Worm (Caenorhabditis elegans) whole organism, L4 larva: ENCODE data around the gene ddp-1.
A peak's percentile ranks its signal among the peaks of the same experiment; 100 is the strongest.

Experiments used
- D1046.2 ChIP-seq: fragments of 200-800 bp; sonication (Bioruptor generic); IDR thresholded peaks from 2 replicates; pipeline ENCODE4 v1.3.6; 2022; ENCODE audit warnings: missing genetic modification characterization, missing compliant biosample characterization
- F26F4.8 ChIP-seq: fragments of 200-800 bp; sonication (Bioruptor generic); conservative IDR thresholded peaks from 2 replicates; pipeline ENCODE4 v1.3.6; 2022; ENCODE audit warnings: missing genetic modification characterization, missing compliant biosample characterization
- F44E2.7 ChIP-seq: fragments of 200-800 bp; sonication (Bioruptor generic); IDR thresholded peaks from 2 replicates; pipeline ENCODE4 v2.1.2; 2022; ENCODE audit warnings: missing genetic modification characterization, missing compliant biosample characterization
- F49E8.2 ChIP-seq: sonication (generic microtip); optimal IDR thresholded peaks from 2 replicates; lab custom pipeline; 2016; ENCODE audit warnings: missing compliant biosample characterization, mild to moderate bottlenecking, missing genetic modification characterization, borderline replicate concordance
- T26A8.4 ChIP-seq: fragments of 200-800 bp; sonication (Bioruptor generic); IDR thresholded peaks from 2 replicates; pipeline ENCODE4 v1.3.6; 2022; ENCODE audit warnings: missing genetic modification characterization, missing compliant biosample characterization
- Y105C5A.15 ChIP-seq: fragments of 200-800 bp; sonication (Bioruptor generic); IDR thresholded peaks from 2 replicates; pipeline ENCODE4 v1.3.6; 2022; ENCODE audit warnings: missing genetic modification characterization, missing compliant biosample characterization
- Y5F2A.4 ChIP-seq: fragments of 200-800 bp; sonication (Bioruptor generic); optimal IDR thresholded peaks from 2 replicates; lab custom pipeline; 2018; ENCODE audit warnings: mild to moderate bottlenecking, missing genetic modification characterization, missing compliant biosample characterization
- Y75B8A.6 ChIP-seq: fragments of 200-800 bp; sonication (Bioruptor generic); IDR thresholded peaks from 2 replicates; pipeline ENCODE4 v1.3.6; 2022; ENCODE audit warnings: missing genetic modification reagents, missing genetic modification characterization, missing compliant biosample characterization
- ZK337.2 ChIP-seq: fragments of 200-800 bp; sonication (Bioruptor generic); IDR thresholded peaks from 2 replicates; pipeline ENCODE4 v1.3.6; 2022; ENCODE audit warnings: missing genetic modification reagents, missing genetic modification characterization, missing compliant biosample characterization
- ZK546.5 ChIP-seq, 2 experiments: sonication (generic microtip); optimal IDR thresholded peaks; 2 replicates each; lab custom pipeline; 2017; ENCODE audit warnings: missing biosample characterization in 2 of 2, missing genetic modification characterization in 2 of 2
- aly-2 ChIP-seq: sonication (generic microtip); optimal IDR thresholded peaks from 2 replicates; lab custom pipeline; 2018; ENCODE audit warnings: missing biosample characterization, missing genetic modification characterization
- arid-1 ChIP-seq: fragments of 200-800 bp; sonication (Bioruptor generic); conservative IDR thresholded peaks from 2 replicates; pipeline ENCODE4 v1.3.6; 2022; ENCODE audit warnings: missing genetic modification reagents, missing genetic modification characterization, missing compliant biosample characterization
- attf-4 ChIP-seq: sonication (generic microtip); optimal IDR thresholded peaks from 3 replicates; lab custom pipeline; 2017; ENCODE audit warnings: missing biosample characterization, missing genetic modification characterization
- ceh-28 ChIP-seq: fragments of 150-350 bp; optimal IDR thresholded peaks from 2 replicates; lab custom pipeline; 2014; ENCODE audit warnings: missing biosample characterization, missing genetic modification reagents, missing genetic modification characterization
- ceh-82 ChIP-seq: sonication (generic microtip); optimal IDR thresholded peaks from 2 replicates; lab custom pipeline; 2017; ENCODE audit warnings: missing biosample characterization, missing genetic modification characterization
- ctbp-1 ChIP-seq: fragments of 200-800 bp; sonication (Bioruptor generic); IDR thresholded peaks from 2 replicates; pipeline ENCODE4 v1.3.6; 2022; ENCODE audit warnings: missing genetic modification reagents, missing genetic modification characterization, missing compliant biosample characterization
- dmd-9 ChIP-seq: fragments of 200-800 bp; sonication (Bioruptor generic); IDR thresholded peaks from 2 replicates; pipeline ENCODE4 v1.3.6; 2022; ENCODE audit warnings: missing genetic modification reagents, missing genetic modification characterization, missing compliant biosample characterization
- dpl-1 ChIP-seq: fragments of 150-350 bp; optimal IDR thresholded peaks from 2 replicates; lab custom pipeline; 2014; ENCODE audit warnings: missing biosample characterization, missing genetic modification reagents, missing genetic modification characterization
- dve-1 ChIP-seq: sonication (generic microtip); optimal IDR thresholded peaks from 2 replicates; lab custom pipeline; 2017; ENCODE audit warnings: antibody characterized with exemption, mild to moderate bottlenecking, missing genetic modification characterization, missing compliant biosample characterization; ENCODE audit not compliant: insufficient read depth
- fkh-10 ChIP-seq: fragments of 150-350 bp; optimal IDR thresholded peaks from 2 replicates; lab custom pipeline; 2014; ENCODE audit warnings: missing biosample characterization, missing genetic modification reagents, missing genetic modification characterization
- gei-8 ChIP-seq: fragments of 200-800 bp; sonication (Bioruptor generic); optimal IDR thresholded peaks from 2 replicates; lab custom pipeline; 2018; ENCODE audit warnings: mild to moderate bottlenecking, missing genetic modification characterization, missing compliant biosample characterization
- hif-1 ChIP-seq, 2 experiments: sonication (generic microtip); optimal IDR thresholded peaks; 2 replicates each; lab custom pipeline; 2016 to 2017; ENCODE audit warnings: missing compliant biosample characterization in 2 of 2, missing genetic modification characterization in 2 of 2, missing genetic modification reagents in 2 of 2, missing genotype in 2 of 2, mild to moderate bottlenecking in 1 of 2
- hlh-11 ChIP-seq: fragments of 200-800 bp; sonication (Bioruptor generic); optimal IDR thresholded peaks from 2 replicates; lab custom pipeline; 2018; ENCODE audit warnings: mild to moderate bottlenecking, missing genetic modification characterization, missing compliant biosample characterization
- hlh-30 ChIP-seq: sonication (generic microtip); optimal IDR thresholded peaks from 2 replicates; lab custom pipeline; 2017; ENCODE audit warnings: antibody characterized with exemption, mild to moderate bottlenecking, missing genetic modification characterization, missing compliant biosample characterization; ENCODE audit not compliant: insufficient read depth
- hmg-1.1 ChIP-seq: fragments of 200-800 bp; sonication (Bioruptor generic); IDR thresholded peaks from 2 replicates; pipeline ENCODE4 v1.3.6; 2022; ENCODE audit warnings: missing genetic modification reagents, missing genetic modification characterization, missing compliant biosample characterization
- lin-38 ChIP-seq: fragments of 200-800 bp; sonication (Bioruptor generic); IDR thresholded peaks from 2 replicates; pipeline ENCODE4 v1.3.6; 2022; ENCODE audit warnings: missing genetic modification reagents, missing genetic modification characterization, missing compliant biosample characterization
- lin-39 ChIP-seq: fragments of 150-350 bp; optimal IDR thresholded peaks from 2 replicates; lab custom pipeline; 2014; ENCODE audit warnings: missing biosample characterization, missing genetic modification reagents, missing genetic modification characterization
- lsy-2 ChIP-seq, 2 experiments: fragments of 150-350 bp in 1 of 2; sonication (generic microtip) in 1 of 2; optimal IDR thresholded peaks; 2 replicates each; lab custom pipeline; 2014 to 2017; ENCODE audit warnings: missing biosample characterization in 2 of 2, missing genetic modification characterization in 2 of 2
- madf-5 ChIP-seq, 2 experiments: fragments of 200-800 bp; sonication (Bioruptor generic); IDR thresholded peaks; 2 replicates each; pipeline ENCODE4 v1.3.6; 2022; ENCODE audit warnings: missing compliant biosample characterization in 2 of 2, missing genetic modification characterization in 2 of 2
- madf-9 ChIP-seq: fragments of 200-800 bp; sonication (Bioruptor generic); conservative IDR thresholded peaks from 2 replicates; pipeline ENCODE4 v1.3.6; 2022; ENCODE audit warnings: missing genetic modification reagents, missing genetic modification characterization, missing compliant biosample characterization
- mxl-2 ChIP-seq: fragments of 200-800 bp; sonication (Bioruptor generic); conservative IDR thresholded peaks from 2 replicates; pipeline ENCODE4 v1.3.6; 2022; ENCODE audit warnings: missing genetic modification reagents, missing genetic modification characterization, missing compliant biosample characterization
- nhr-237 ChIP-seq: sonication (generic microtip); optimal IDR thresholded peaks from 2 replicates; lab custom pipeline; 2017; ENCODE audit warnings: missing biosample characterization, missing genetic modification characterization
- nhr-28 ChIP-seq: fragments of 150-350 bp; optimal IDR thresholded peaks from 2 replicates; lab custom pipeline; 2014; ENCODE audit warnings: missing biosample characterization, missing genetic modification characterization
- nhr-6 ChIP-seq: fragments of 150-350 bp; optimal IDR thresholded peaks from 2 replicates; lab custom pipeline; 2014; ENCODE audit warnings: missing biosample characterization, missing genetic modification characterization
- nhr-76 ChIP-seq: fragments of 150-350 bp; optimal IDR thresholded peaks from 2 replicates; lab custom pipeline; 2014; ENCODE audit warnings: missing biosample characterization, missing genetic modification characterization
- pha-4 ChIP-seq, 2 experiments: fragments of 150-350 bp in 1 of 2; fragments of 200-800 bp in 1 of 2; sonication (Bioruptor generic) in 1 of 2; IDR thresholded peaks in 1 of 2; optimal IDR thresholded peaks in 1 of 2; 2 replicates each; pipeline versions ENCODE4 v1.3.6 to Lab custom; 2014 to 2022; ENCODE audit warnings: missing genetic modification characterization in 2 of 2, missing genetic modification reagents in 2 of 2, missing biosample characterization in 1 of 2, missing compliant biosample characterization in 1 of 2
- rbr-2 ChIP-seq: sonication (generic microtip); optimal IDR thresholded peaks from 2 replicates; lab custom pipeline; 2016; ENCODE audit warnings: missing genotype, missing genetic modification characterization, missing compliant biosample characterization
- set-16 ChIP-seq: fragments of 200-800 bp; sonication (Bioruptor generic); IDR thresholded peaks from 2 replicates; pipeline ENCODE4 v1.3.6; 2022; ENCODE audit warnings: missing genetic modification reagents, missing genetic modification characterization, missing compliant biosample characterization
- skn-1 ChIP-seq: fragments of 150-350 bp; optimal IDR thresholded peaks from 2 replicates; lab custom pipeline; 2014; ENCODE audit warnings: missing biosample characterization, missing genetic modification characterization
- snpc-1.2 ChIP-seq: fragments of 200-800 bp; sonication (Bioruptor generic); IDR thresholded peaks from 2 replicates; pipeline ENCODE4 v1.3.6; 2022; ENCODE audit warnings: missing genetic modification reagents, missing genetic modification characterization, missing compliant biosample characterization
- spr-3 ChIP-seq: fragments of 200-800 bp; sonication (Bioruptor generic); optimal IDR thresholded peaks from 2 replicates; lab custom pipeline; 2018; ENCODE audit warnings: mild to moderate bottlenecking, missing genetic modification characterization, missing compliant biosample characterization
- tag-97 ChIP-seq: fragments of 200-800 bp; sonication (Bioruptor generic); IDR thresholded peaks from 2 replicates; pipeline ENCODE4 v1.3.6; 2022; ENCODE audit warnings: missing genetic modification characterization, missing compliant biosample characterization
- tra-1 ChIP-seq: fragments of 200-800 bp; sonication (Bioruptor generic); IDR thresholded peaks from 2 replicates; pipeline ENCODE4 v1.3.6; 2022; ENCODE audit warnings: missing genetic modification reagents, missing genetic modification characterization, missing compliant biosample characterization
- vab-7 ChIP-seq: fragments of 200-800 bp; sonication (Bioruptor generic); IDR thresholded peaks from 2 replicates; pipeline ENCODE4 v1.3.6; 2022; ENCODE audit warnings: missing genetic modification reagents, missing genetic modification characterization, missing compliant biosample characterization

ddp-1 gene

DNA sequence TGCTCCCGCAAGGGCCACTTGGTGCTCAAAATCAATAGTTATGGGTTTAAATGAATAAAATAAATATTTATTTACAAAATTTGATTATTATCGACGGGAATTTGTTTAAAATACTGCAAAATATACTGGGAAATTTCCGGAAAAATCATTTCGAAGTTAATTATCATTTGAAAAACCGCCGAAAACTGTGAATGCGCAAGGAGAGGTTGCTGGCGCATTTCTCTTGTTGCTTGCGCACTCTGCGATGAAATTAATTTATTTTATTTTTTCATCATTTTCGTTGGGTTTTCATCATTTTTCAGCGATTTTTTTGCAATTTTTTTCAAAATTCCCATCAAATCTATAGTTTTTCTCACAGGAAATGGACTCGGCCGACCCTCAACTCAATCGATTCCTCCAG lies at the start of gene ddp-1 (continued):
- TF ChIP-seq tra-1 (GFP tag; lab: Robert Waterston, UW) (peak; percentile 63; the same call in 1 of the 2 replicates), rbr-2 (peak; percentile 93), vab-7 (GFP tag; lab: Robert Waterston, UW) (peak; percentile 70), ceh-82 (tag; lab: Kevin White, UChicago) (no peak)

- no peak for TF ChIP-seq lin-38
- TF ChIP-seq madf-5 (GFP tag; IDR thresholded peaks at IDR 0.05; lab: Robert Waterston, UW) = no peak
- peak; percentile 68 for TF ChIP-seq set-16
- TF ChIP-seq lin-39 (tag; lab: Kevin White, UChicago) = no peak
Observed at ce11 chrIII:1814285-1814684, 45.4 kb upstream of the ddp-1 start.

DNA sequence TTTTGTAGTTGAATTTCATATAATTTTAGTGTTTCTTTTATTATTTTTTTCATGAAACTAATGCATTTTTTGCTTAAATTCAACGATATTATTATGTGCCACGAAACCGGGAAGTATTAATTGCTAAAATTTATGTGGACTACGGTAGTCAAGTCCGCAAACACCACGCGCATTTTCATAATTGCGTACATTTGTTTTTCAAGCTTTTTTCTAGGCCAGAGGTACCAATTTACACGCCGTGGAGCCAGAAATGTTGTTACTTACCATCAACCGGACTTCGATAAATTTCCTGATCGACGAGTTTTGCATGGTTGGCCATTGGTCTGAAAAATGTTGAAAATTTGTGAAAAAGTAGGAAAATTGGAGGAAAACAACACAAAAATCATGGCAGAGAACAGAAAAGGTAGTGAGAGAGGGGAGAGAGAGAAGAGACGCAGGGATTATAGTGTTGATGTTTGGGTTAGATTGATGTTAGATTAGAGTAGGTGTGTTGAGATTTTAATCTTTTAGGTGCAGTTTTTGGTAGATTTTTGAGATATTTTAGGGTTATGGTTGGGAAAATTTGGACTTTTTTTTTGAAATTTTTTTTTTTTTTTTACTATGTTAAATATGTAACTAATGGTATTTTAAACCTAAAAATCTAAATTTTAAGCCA lies 41.6 kb upstream of the ddp-1 start, which contains the start of gene clp-4:
Gene clp-4 (minus strand): TSS at position 323 of the 655 bp plus-strand sequence.
- TF ChIP-seq madf-9 (GFP tag; lab: Robert Waterston, UW) = no peak
- TF ChIP-seq lsy-2 (tag; optimal IDR thresholded peaks at IDR 0.05; lab: Kevin White, UChicago) = peak in 1 of 2 experiments; percentile 56

ce11 chrIII:1819049-1819597 lies 40.6 kb upstream of the ddp-1 start:
- TF ChIP-seq snpc-1.2 (GFP tag; lab: Robert Waterston, UW) (no peak), skn-1 (no peak), nhr-237 (no peak), dve-1 (tag; lab: Kevin White, UChicago) (peak; percentile 70), arid-1 (GFP tag; lab: Robert Waterston, UW) (no peak), tag-97 (GFP tag; lab: Robert Waterston, UW) (no peak), hlh-11 (tag; lab: Kevin White, UChicago) (peak; percentile 59), spr-3 (GFP tag; lab: Kevin White, UChicago) (no peak), F44E2.7 (GFP tag; lab: Robert Waterston, UW) (no peak), dpl-1 (GFP tag; lab: Kevin White, UChicago) (peak; percentile 40), hlh-30 (tag; lab: Kevin White, UChicago) (peak; percentile 60), Y75B8A.6 (GFP tag; lab: Robert Waterston, UW) (no peak), ZK546.5 (tag; optimal IDR thresholded peaks at IDR 0.05; lab: Kevin White, UChicago) (no peak), ctbp-1 (no peak), pha-4 (GFP tag; IDR thresholded peaks at IDR 0.05; lab: Robert Waterston, UW) (no peak), pha-4 (tag; optimal IDR thresholded peaks at IDR 0.05; lab: Kevin White, UChicago) (no peak), D1046.2 (GFP tag; lab: Robert Waterston, UW) (no peak), fkh-10 (GFP tag; lab: Kevin White, UChicago) (no peak), mxl-2 (GFP tag; lab: Robert Waterston, UW) (no peak), hmg-1.1 (GFP tag; lab: Robert Waterston, UW) (peak; percentile 46; the same call in 1 of the 2 replicates), F49E8.2 (tag; lab: Kevin White, UChicago) (no peak), nhr-28 (tag; lab: Kevin White, UChicago) (peak; percentile 38), ceh-28 (tag; lab: Kevin White, UChicago) (no peak), gei-8 (no peak), nhr-6 (tag; lab: Kevin White, UChicago) (peak; percentile 16), T26A8.4 (GFP tag; lab: Robert Waterston, UW) (no peak), ZK337.2 (GFP tag; lab: Robert Waterston, UW) (no peak), Y105C5A.15 (GFP tag; lab: Robert Waterston, UW) (no peak), aly-2 (no peak), Y5F2A.4 (no peak), nhr-76 (tag; lab: Kevin White, UChicago) (no peak), dmd-9 (GFP tag; lab: Robert Waterston, UW) (no peak), attf-4 (no peak), F26F4.8 (GFP tag; lab: Robert Waterston, UW) (no peak), lsy-2 (tag; optimal IDR thresholded peaks at IDR 0.05; lab: Kevin White, UChicago) (peak in 1 of 2 experiments; percentile 78), hif-1 (tag; optimal IDR thresholded peaks at IDR 0.05; lab: Kevin White, UChicago) (no peak)
